Worm (Caenorhabditis elegans): ENCODE results near the gene C27A2.7.

- TF ChIP-seq unc-62 (GFP tag; optimal IDR thresholded peaks at IDR 0.05), result no peak
- no peak for TF ChIP-seq nfya-1 (tag; optimal IDR thresholded peaks at IDR 0.05; ENCODE audit: borderline replicate concordance, insufficient read depth)
- no peak for TF ChIP-seq let-607 (tag; optimal IDR thresholded peaks at IDR 0.05)
- TF ChIP-seq K12H6.12 (tag; optimal IDR thresholded peaks at IDR 0.05), result no peak
- no peak; the same call in 1 of the 2 replicates for TF ChIP-seq ekl-4 (GFP tag; IDR thresholded peaks at IDR 0.05)
- TF ChIP-seq hmg-20 (GFP tag; IDR thresholded peaks at IDR 0.05), result no peak
- no peak for TF ChIP-seq ama-1 (optimal IDR thresholded peaks at IDR 0.05)
- TF ChIP-seq ama-1 (GFP tag; optimal IDR thresholded peaks at IDR 0.05), result no peak
- TF ChIP-seq Y56A3A.18 (GFP tag; IDR thresholded peaks at IDR 0.05), result no peak
- TF ChIP-seq fkh-3 (tag; optimal IDR thresholded peaks at IDR 0.05), result no peak
- no peak for TF ChIP-seq tlf-1 (GFP tag; optimal IDR thresholded peaks at IDR 0.05)
- no peak for TF ChIP-seq sea-2 (GFP tag; IDR thresholded peaks at IDR 0.05)
Measured at ce11 chrII:5081124-5081913, 10.2 kb upstream of the C27A2.7 start, which contains the start of gene dsh-2.

Data from whole organism, young adult.